Worm (Caenorhabditis elegans) whole organism, late embryonic: Measurements from ENCODE around the gene Y50E8A.10.
"Not testable (repeated sequence)": the region's sequence is repeated elsewhere in the genome, so short reads cannot be mapped to it uniquely, and the experiment has no call there.

ENCODE experiments used
- T23F11.4 ChIP-seq: fragments of 200-800 bp; sonication (Bioruptor generic); optimal IDR thresholded peaks from 2 replicates; lab custom pipeline; 2018; ENCODE audit warnings: mild to moderate bottlenecking, missing genetic modification characterization, missing compliant biosample characterization
- Y22D7AL.16 ChIP-seq: sonication (generic microtip); optimal IDR thresholded peaks from 2 replicates; lab custom pipeline; 2016; ENCODE audit warnings: missing genetic modification characterization, missing compliant biosample characterization
- ama-1 ChIP-seq: fragments of 150-350 bp; optimal IDR thresholded peaks from 2 replicates; lab custom pipeline; 2014
- ceh-14 ChIP-seq: sonication (generic microtip); optimal IDR thresholded peaks from 2 replicates; lab custom pipeline; 2016; ENCODE audit warnings: missing genotype, missing genetic modification characterization, missing compliant biosample characterization
- ceh-18 ChIP-seq: sonication (generic microtip); optimal IDR thresholded peaks from 2 replicates; lab custom pipeline; 2016; ENCODE audit warnings: missing genetic modification characterization, missing compliant biosample characterization
- ceh-22 ChIP-seq: sonication (generic microtip); optimal IDR thresholded peaks from 2 replicates; lab custom pipeline; 2017; ENCODE audit warnings: missing biosample characterization, missing genetic modification characterization
- ceh-24 ChIP-seq: sonication (generic microtip); optimal IDR thresholded peaks from 2 replicates; lab custom pipeline; 2016; ENCODE audit warnings: mild to moderate bottlenecking, missing genetic modification characterization, missing compliant biosample characterization
- ceh-31 ChIP-seq: sonication (generic microtip); optimal IDR thresholded peaks from 2 replicates; lab custom pipeline; 2016; ENCODE audit warnings: missing genetic modification characterization, missing compliant biosample characterization
- ceh-34 ChIP-seq: sonication (generic microtip); optimal IDR thresholded peaks from 2 replicates; lab custom pipeline; 2016; ENCODE audit warnings: mild to moderate bottlenecking, missing genetic modification characterization, missing compliant biosample characterization
- ceh-48 ChIP-seq: sonication (generic microtip); optimal IDR thresholded peaks from 2 replicates; lab custom pipeline; 2016; ENCODE audit warnings: missing genetic modification characterization, inconsistent platforms, missing compliant biosample characterization
- dmd-4 ChIP-seq: sonication (generic microtip); optimal IDR thresholded peaks from 2 replicates; lab custom pipeline; 2016; ENCODE audit warnings: borderline replicate concordance, missing genetic modification characterization, missing compliant biosample characterization
- dve-1 ChIP-seq: sonication (generic microtip); optimal IDR thresholded peaks from 2 replicates; lab custom pipeline; 2017; ENCODE audit warnings: antibody characterized with exemption, mild to moderate bottlenecking, missing genetic modification characterization, missing compliant biosample characterization
- elt-2 ChIP-seq: sonication (generic microtip); optimal IDR thresholded peaks from 2 replicates; lab custom pipeline; 2016; ENCODE audit warnings: missing genetic modification reagents, missing genetic modification characterization, missing compliant biosample characterization
- elt-4 ChIP-seq: sonication (generic microtip); optimal IDR thresholded peaks from 2 replicates; lab custom pipeline; 2016; ENCODE audit warnings: missing genetic modification characterization, missing compliant biosample characterization
- ets-4 ChIP-seq: sonication (generic microtip); optimal IDR thresholded peaks from 2 replicates; lab custom pipeline; 2016; ENCODE audit warnings: missing genetic modification characterization, missing compliant biosample characterization
- eyg-1 ChIP-seq: sonication (generic microtip); optimal IDR thresholded peaks from 2 replicates; lab custom pipeline; 2016; ENCODE audit warnings: missing genotype, missing genetic modification characterization, missing compliant biosample characterization
- fkh-6 ChIP-seq: sonication (generic microtip); optimal IDR thresholded peaks from 2 replicates; lab custom pipeline; 2016; ENCODE audit warnings: missing genetic modification characterization, missing compliant biosample characterization
- gmeb-2 ChIP-seq: sonication (generic microtip); optimal IDR thresholded peaks from 2 replicates; lab custom pipeline; 2016; ENCODE audit warnings: missing genetic modification characterization, inconsistent platforms, missing compliant biosample characterization
- hlh-13 ChIP-seq: fragments of 200-800 bp; sonication (Bioruptor generic); optimal IDR thresholded peaks from 2 replicates; lab custom pipeline; 2018; ENCODE audit warnings: mild to moderate bottlenecking, missing genetic modification characterization, missing compliant biosample characterization
- hlh-30 ChIP-seq: sonication (generic microtip); optimal IDR thresholded peaks from 2 replicates; lab custom pipeline; 2017; ENCODE audit warnings: antibody characterized with exemption, missing genetic modification characterization, missing compliant biosample characterization; ENCODE audit not compliant: insufficient read depth
- hlh-8 ChIP-seq: sonication (generic microtip); optimal IDR thresholded peaks from 2 replicates; lab custom pipeline; 2016; ENCODE audit warnings: missing genotype, missing genetic modification characterization, missing compliant biosample characterization
- madf-2 ChIP-seq: sonication (generic microtip); optimal IDR thresholded peaks from 2 replicates; lab custom pipeline; 2017; ENCODE audit warnings: missing genetic modification characterization, missing compliant biosample characterization
- mec-3 ChIP-seq: sonication (generic microtip); optimal IDR thresholded peaks from 2 replicates; lab custom pipeline; 2016; ENCODE audit warnings: borderline replicate concordance, missing genetic modification characterization, missing compliant biosample characterization
- nfya-1 ChIP-seq: sonication (generic microtip); optimal IDR thresholded peaks from 2 replicates; lab custom pipeline; 2017; ENCODE audit warnings: missing genetic modification characterization, mild to moderate bottlenecking, missing compliant biosample characterization, antibody characterized with exemption, moderate library complexity
- npax-4 ChIP-seq: sonication (generic microtip); optimal IDR thresholded peaks from 2 replicates; lab custom pipeline; 2016; ENCODE audit warnings: missing genetic modification characterization, missing compliant biosample characterization
- pag-3 ChIP-seq: sonication (generic microtip); optimal IDR thresholded peaks from 2 replicates; lab custom pipeline; 2016; ENCODE audit warnings: missing compliant biosample characterization, missing genetic modification characterization, borderline replicate concordance
- pha-2 ChIP-seq: sonication (generic microtip); optimal IDR thresholded peaks from 2 replicates; lab custom pipeline; 2017; ENCODE audit warnings: mild to moderate bottlenecking, missing genetic modification characterization, missing compliant biosample characterization
- pqm-1 ChIP-seq: sonication (generic microtip); optimal IDR thresholded peaks from 2 replicates; lab custom pipeline; 2016; ENCODE audit warnings: missing genetic modification characterization, missing compliant biosample characterization
- ref-2 ChIP-seq: sonication (generic microtip); optimal IDR thresholded peaks from 2 replicates; lab custom pipeline; 2016; ENCODE audit warnings: missing genetic modification characterization, missing compliant biosample characterization
- sox-2 ChIP-seq: fragments of 200-800 bp; sonication (Bioruptor generic); IDR thresholded peaks from 2 replicates; pipeline ENCODE4 v1.3.6; 2022; ENCODE audit warnings: missing genetic modification reagents, missing genetic modification characterization, missing compliant biosample characterization
- tbx-2 ChIP-seq: sonication (generic microtip); optimal IDR thresholded peaks from 2 replicates; lab custom pipeline; 2016; ENCODE audit warnings: missing genetic modification characterization, missing compliant biosample characterization
- unc-55 ChIP-seq: sonication (generic microtip); optimal IDR thresholded peaks from 2 replicates; lab custom pipeline; 2017; ENCODE audit warnings: missing biosample characterization, missing genetic modification reagents, missing genetic modification characterization
- ztf-16 ChIP-seq: sonication (generic microtip); optimal IDR thresholded peaks from 2 replicates; lab custom pipeline; 2017; ENCODE audit warnings: missing genetic modification characterization, missing compliant biosample characterization

Y50E8A.10 gene

ce11 chrV:14815500-14815899 is 35.7 kb downstream of the Y50E8A.10 start, which contains the start of gene rin-1:
Gene rin-1 (minus strand): TSS chrV:14815600.
- TF ChIP-seq fkh-6 (tag; lab: Kevin White, UChicago) (no peak), elt-4 (tag; lab: Kevin White, UChicago) (no peak), ceh-34 (no peak), pha-2 (tag; lab: Kevin White, UChicago) (no peak), unc-55 (GFP tag; lab: Kevin White, UChicago) (no peak), hlh-8 (tag; lab: Kevin White, UChicago) (no peak)

DNA sequence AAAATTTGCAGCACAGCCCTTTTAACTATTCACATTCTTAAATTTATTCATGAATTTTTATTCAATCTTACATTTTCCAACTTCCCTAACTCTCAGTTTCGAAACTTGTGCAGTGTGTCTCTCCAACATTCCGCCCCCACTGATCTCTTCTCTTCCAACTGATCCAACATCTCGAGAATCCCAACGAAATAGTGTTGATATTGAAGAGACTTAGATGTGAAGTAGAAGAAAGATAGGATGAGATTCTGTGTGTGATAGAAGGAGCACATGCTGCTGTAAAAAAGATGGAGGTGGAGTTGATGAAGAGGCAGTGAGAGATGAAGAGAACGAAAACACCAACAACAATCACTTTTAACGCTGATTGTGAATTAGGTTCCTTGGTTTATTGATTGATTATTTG is 40.5 kb downstream of the Y50E8A.10 start:
- TF ChIP-seq ama-1 (no peak), unc-55 (GFP tag; lab: Kevin White, UChicago) (peak; percentile 24), ceh-18 (peak; percentile 29), sox-2 (GFP tag; lab: Robert Waterston, UW) (no peak), ceh-24 (no peak)
- TF ChIP-seq, all 69 proteins: peak for 2

DNA sequence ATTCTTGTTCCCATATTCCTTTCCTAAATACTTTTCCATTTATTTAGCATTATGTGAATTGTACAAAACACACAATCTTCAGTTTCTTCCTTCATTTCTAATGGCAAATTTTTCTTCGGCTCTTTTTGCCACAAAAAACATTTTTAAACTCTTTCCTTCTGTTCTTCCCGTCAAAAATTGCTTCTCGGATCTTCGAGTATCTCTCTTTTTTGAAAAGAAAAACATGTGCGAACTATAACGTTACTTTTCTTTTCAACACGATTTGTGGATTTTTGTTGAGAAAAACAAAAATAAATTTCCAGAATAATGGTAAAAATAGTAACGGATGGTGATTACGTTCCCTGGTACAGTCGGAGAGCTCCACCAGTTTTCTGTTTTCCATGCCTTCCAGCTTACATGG is 41.8 kb downstream of the Y50E8A.10 start, which contains the start of gene W06A7.2:
Gene W06A7.2 (plus strand): TSS at position 301 of the 400 bp plus-strand sequence.
- no peak for TF ChIP-seq eyg-1
- TF ChIP-seq ceh-24: no peak
- TF ChIP-seq nfya-1 (tag; lab: Kevin White, UChicago): no peak
- no peak for TF ChIP-seq elt-2 (tag; lab: Kevin White, UChicago)
- TF ChIP-seq ceh-31: no peak
- TF ChIP-seq ets-4 (tag; lab: Kevin White, UChicago): no peak
- no peak for TF ChIP-seq dmd-4 (tag; lab: Kevin White, UChicago)
- TF ChIP-seq Y22D7AL.16 (tag; lab: Kevin White, UChicago): no peak
- TF ChIP-seq npax-4 (tag; lab: Kevin White, UChicago): no peak
- no peak for TF ChIP-seq dve-1 (tag; lab: Kevin White, UChicago)
- no peak for TF ChIP-seq ceh-14 (tag; lab: Kevin White, UChicago)
- TF ChIP-seq ref-2 (tag; lab: Kevin White, UChicago): no peak
- no peak for TF ChIP-seq ceh-34
- no peak for TF ChIP-seq mec-3 (tag; lab: Kevin White, UChicago)
- no peak for TF ChIP-seq unc-55 (GFP tag; lab: Kevin White, UChicago)

DNA sequence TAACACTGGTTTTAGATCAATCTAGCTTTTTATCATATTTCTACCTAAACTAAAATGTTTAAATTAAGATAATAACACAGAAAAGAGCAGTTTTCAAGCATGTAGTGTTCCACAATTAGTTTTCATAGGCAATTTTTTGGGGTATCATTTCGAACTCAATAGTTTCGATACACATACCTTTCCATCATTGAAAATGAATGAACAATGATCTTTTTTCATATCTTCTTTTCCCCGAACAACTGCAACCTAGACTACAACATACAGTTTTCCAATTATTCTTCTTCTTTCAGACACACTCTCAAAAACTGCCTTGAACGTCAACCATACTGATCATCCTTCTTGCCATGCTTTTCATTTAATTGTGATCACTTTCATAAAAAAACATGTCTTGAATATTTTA is 44.3 kb downstream of the Y50E8A.10 start, which contains the start of gene W06A7.4:
Gene W06A7.4 (plus strand): TSS at position 301 of the 400 bp plus-strand sequence.
- TF ChIP-seq hlh-30 (tag; lab: Kevin White, UChicago) (no peak), pag-3 (tag; lab: Kevin White, UChicago) (no peak), ref-2 (tag; lab: Kevin White, UChicago) (no peak), sox-2 (GFP tag; lab: Robert Waterston, UW) (no peak), ceh-48 (tag; lab: Kevin White, UChicago) (no peak), ceh-22 (tag; lab: Kevin White, UChicago) (no peak), pqm-1 (tag; lab: Kevin White, UChicago) (no peak), hlh-13 (GFP tag; lab: Kevin White, UChicago) (no peak), fkh-6 (tag; lab: Kevin White, UChicago) (no peak), T23F11.4 (GFP tag; lab: Kevin White, UChicago) (no peak), madf-2 (no peak), tbx-2 (tag; lab: Kevin White, UChicago) (no peak), gmeb-2 (no peak)

DNA sequence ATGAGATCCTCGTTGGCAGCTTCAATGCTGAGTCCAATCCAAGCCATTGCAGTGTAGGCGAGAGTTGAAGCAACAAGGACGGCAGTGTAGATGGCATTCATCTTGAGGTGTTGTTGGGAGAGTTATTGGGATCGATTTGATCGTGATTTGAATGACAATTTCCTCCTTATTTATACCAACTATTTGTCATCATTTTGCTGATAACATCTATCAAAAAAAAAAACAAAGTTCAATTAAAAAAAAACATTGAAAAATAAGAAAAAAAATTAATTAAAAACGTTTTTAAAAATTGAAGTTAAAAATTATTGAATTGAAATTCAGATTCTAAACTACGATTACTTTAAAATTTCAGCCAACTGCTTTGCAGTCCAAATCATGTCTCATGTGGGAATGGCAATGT is 47.2 kb downstream of the Y50E8A.10 start, which contains the start of gene nspa-8:
Gene nspa-8 (minus strand): TSS at position 101 of the 400 bp plus-strand sequence.
- not testable (repeated sequence) for TF ChIP-seq ref-2, dve-1, ztf-16 (tag; lab: Kevin White, UChicago)
- TF ChIP-seq, all 69 proteins: peak for 0; not testable (repeated sequence) for 69
